Fruit fly (Drosophila melanogaster) whole organism, embryonic: ENCODE data around the gene CG12194.

Experiments used
- Atf6 ChIP-seq: fragments of 200-800 bp; sonication (Bioruptor generic); IDR thresholded peaks from 2 replicates; pipeline ENCODE4 v1.3.6; 2022; ENCODE audit warnings: missing biosample characterization, missing genetic modification characterization
- CG1024 ChIP-seq: fragments of 200-800 bp; sonication (Bioruptor generic); IDR thresholded peaks from 2 replicates; pipeline ENCODE4 v1.3.6; 2022; ENCODE audit warnings: missing biosample characterization, missing genetic modification characterization
- CG10366 ChIP-seq: fragments of 200-800 bp; sonication (Bioruptor generic); IDR thresholded peaks from 2 replicates; pipeline ENCODE4 v1.3.6; 2022; ENCODE audit warnings: missing biosample characterization, missing genetic modification characterization
- CG11093 ChIP-seq: fragments of 200-800 bp; sonication (Bioruptor generic); IDR thresholded peaks from 3 replicates; pipeline ENCODE4 v1.3.6; 2022; ENCODE audit warnings: missing biosample characterization, missing genetic modification characterization
- CG12769 ChIP-seq: fragments of 200-800 bp; sonication (Bioruptor generic); optimal IDR thresholded peaks from 2 replicates; lab custom pipeline; 2019; ENCODE audit warnings: missing biosample characterization, mild to moderate bottlenecking, missing genetic modification characterization, moderate library complexity
- CG15269 ChIP-seq: fragments of 200-800 bp; sonication (Bioruptor generic); optimal IDR thresholded peaks from 2 replicates; lab custom pipeline; 2018; ENCODE audit warnings: missing biosample characterization, mild to moderate bottlenecking, missing genetic modification characterization, moderate library complexity
- CG15479 ChIP-seq: fragments of 200-800 bp; sonication (Bioruptor generic); optimal IDR thresholded peaks from 3 replicates; lab custom pipeline; 2019; ENCODE audit warnings: missing biosample characterization, mild to moderate bottlenecking, missing genetic modification characterization, moderate library complexity
- CG1647 ChIP-seq: fragments of 200-800 bp; sonication (Bioruptor generic); optimal IDR thresholded peaks from 3 replicates; lab custom pipeline; 2016; ENCODE audit warnings: missing biosample characterization, missing genetic modification characterization
- CG17359 ChIP-seq: fragments of 200-800 bp; sonication (Bioruptor generic); optimal IDR thresholded peaks from 3 replicates; lab custom pipeline; 2018; ENCODE audit warnings: missing biosample characterization, mild to moderate bottlenecking, missing genetic modification characterization, moderate library complexity
- CG2889 ChIP-seq: fragments of 200-800 bp; sonication (Bioruptor generic); IDR thresholded peaks from 3 replicates; pipeline ENCODE4 v1.3.6; 2022; ENCODE audit warnings: missing biosample characterization, missing genetic modification characterization
- CG31441 ChIP-seq: fragments of 200-800 bp; sonication (Bioruptor generic); IDR thresholded peaks from 2 replicates; pipeline ENCODE4 v1.3.6; 2022; ENCODE audit warnings: missing biosample characterization, missing genetic modification characterization
- CG3407 ChIP-seq: fragments of 200-800 bp; sonication (Bioruptor generic); optimal IDR thresholded peaks from 2 replicates; lab custom pipeline; 2018; ENCODE audit warnings: missing biosample characterization, mild to moderate bottlenecking, missing genetic modification characterization
- CG3726 ChIP-seq: fragments of 200-800 bp; sonication (Bioruptor generic); IDR thresholded peaks from 3 replicates; pipeline ENCODE4, ENCODE4 v1.3.6; 2022; ENCODE audit warnings: missing biosample characterization, missing genetic modification characterization
- CG6254 ChIP-seq: fragments of 200-800 bp; sonication (Bioruptor generic); optimal IDR thresholded peaks from 3 replicates; lab custom pipeline; 2017; ENCODE audit warnings: mild to moderate bottlenecking, missing biosample characterization, missing genetic modification reagents, missing genetic modification characterization
- CG6654 ChIP-seq: fragments of 200-800 bp; sonication (Bioruptor generic); optimal IDR thresholded peaks from 2 replicates; lab custom pipeline; 2017; ENCODE audit warnings: missing biosample characterization, mild to moderate bottlenecking, missing genetic modification characterization
- CG6683 ChIP-seq: fragments of 200-800 bp; sonication (Bioruptor generic); optimal IDR thresholded peaks from 2 replicates; lab custom pipeline; 2017; ENCODE audit warnings: missing biosample characterization, mild to moderate bottlenecking, missing genetic modification characterization, missing genetic modification reagents
- CG6791 ChIP-seq: fragments of 200-800 bp; sonication (Bioruptor generic); IDR thresholded peaks from 3 replicates; pipeline ENCODE4 v1.3.6; 2022; ENCODE audit warnings: missing biosample characterization, missing genetic modification characterization; ENCODE audit not compliant: partially characterized antibody
- CG8290 ChIP-seq, 3 experiments: fragments of 200-800 bp; sonication (Bioruptor generic); optimal IDR thresholded peaks; 2 replicates each; lab custom pipeline; 2016 to 2019; ENCODE audit warnings: missing biosample characterization in 3 of 3, missing genetic modification characterization in 3 of 3, mild to moderate bottlenecking in 2 of 3, moderate library complexity in 1 of 3
- CG9609 ChIP-seq: fragments of 200-800 bp; sonication (Bioruptor generic); optimal IDR thresholded peaks from 3 replicates; lab custom pipeline; 2016; ENCODE audit warnings: missing biosample characterization, missing genetic modification characterization
- CHES-1-like ChIP-seq: fragments of 200-800 bp; sonication (Bioruptor generic); optimal IDR thresholded peaks from 2 replicates; lab custom pipeline; 2016; ENCODE audit warnings: missing biosample characterization, missing genetic modification characterization
- Dad ChIP-seq: fragments of 200-800 bp; sonication (Bioruptor generic); optimal IDR thresholded peaks from 3 replicates; lab custom pipeline; 2016; ENCODE audit warnings: missing biosample characterization, missing genetic modification characterization
- Dip3 ChIP-seq: fragments of 200-800 bp; sonication (Bioruptor generic); optimal IDR thresholded peaks from 3 replicates; lab custom pipeline; 2016; ENCODE audit warnings: missing biosample characterization, missing genetic modification characterization
- H2.0 ChIP-seq: fragments of 200-800 bp; sonication (Bioruptor generic); IDR thresholded peaks from 2 replicates; pipeline ENCODE4 v1.3.6; 2022; ENCODE audit warnings: missing biosample characterization, missing genetic modification characterization
- Hr78 ChIP-seq, 2 experiments: fragments of 200-800 bp in 1 of 2; fragments of >200 bp in 1 of 2; sonication (Bioruptor generic) in 1 of 2; optimal IDR thresholded peaks; 2 replicates each; lab custom pipeline; 2017 to 2019; ENCODE audit warnings: missing biosample characterization in 2 of 2, missing genetic modification characterization in 2 of 2, mild to moderate bottlenecking in 1 of 2, moderate library complexity in 1 of 2
- Jarid2 ChIP-seq: fragments of 200-800 bp; sonication (Bioruptor generic); optimal IDR thresholded peaks from 3 replicates; lab custom pipeline; 2017; ENCODE audit warnings: mild to moderate bottlenecking, missing biosample characterization, missing genetic modification reagents, missing genetic modification characterization
- Kr ChIP-seq: fragments of 200-800 bp; sonication (Bioruptor generic); optimal IDR thresholded peaks from 2 replicates; lab custom pipeline; 2017; ENCODE audit warnings: missing biosample characterization, mild to moderate bottlenecking, missing genetic modification characterization
- Med ChIP-seq: fragments of 200-800 bp; sonication (Bioruptor generic); peaks from one replicate; lab custom pipeline; 2016; ENCODE audit warnings: missing biosample characterization, missing genetic modification characterization, mild to moderate bottlenecking, inconsistent platforms, moderate library complexity
- Opbp ChIP-seq: fragments of 200-800 bp; sonication (Bioruptor generic); IDR thresholded peaks from 3 replicates; pipeline ENCODE4 v1.3.6; 2022; ENCODE audit warnings: missing biosample characterization, missing genetic modification characterization; ENCODE audit not compliant: partially characterized antibody
- Spps ChIP-seq: fragments of 200-800 bp; sonication (Bioruptor generic); optimal IDR thresholded peaks from 2 replicates; lab custom pipeline; 2018; ENCODE audit warnings: missing biosample characterization, mild to moderate bottlenecking, missing genetic modification characterization
- Stat92E ChIP-seq, 3 experiments: fragments of >200 bp in 2 of 3; fragments of 200-800 bp in 1 of 3; sonication (Bioruptor generic) in 1 of 3; optimal IDR thresholded peaks; 2 replicates each; lab custom pipeline; 2017 to 2019; ENCODE audit warnings: missing biosample characterization in 3 of 3, missing genetic modification characterization in 3 of 3, mild to moderate bottlenecking in 1 of 3, moderate library complexity in 1 of 3
- ase ChIP-seq: fragments of 200-800 bp; sonication (Bioruptor generic); IDR thresholded peaks from 3 replicates; pipeline ENCODE4 v1.3.6; 2022; ENCODE audit warnings: missing biosample characterization, missing genetic modification characterization
- bigmax ChIP-seq: fragments of 200-800 bp; sonication (Bioruptor generic); optimal IDR thresholded peaks from 2 replicates; lab custom pipeline; 2018; ENCODE audit warnings: missing biosample characterization, mild to moderate bottlenecking, missing genetic modification characterization
- bowl ChIP-seq: fragments of 200-800 bp; sonication (Bioruptor generic); IDR thresholded peaks from 2 replicates; pipeline ENCODE4 v1.3.6; 2022; ENCODE audit warnings: missing biosample characterization, missing genetic modification characterization
- cato ChIP-seq: fragments of 200-800 bp; sonication (Bioruptor generic); optimal IDR thresholded peaks from 2 replicates; lab custom pipeline; 2016; ENCODE audit warnings: missing biosample characterization, missing genetic modification characterization, borderline replicate concordance
- cg ChIP-seq: fragments of 200-800 bp; sonication (Bioruptor generic); optimal IDR thresholded peaks from 3 replicates; lab custom pipeline; 2019; ENCODE audit warnings: missing biosample characterization, mild to moderate bottlenecking, missing genetic modification characterization, moderate library complexity
- chinmo ChIP-seq: fragments of 200-800 bp; sonication (Bioruptor generic); IDR thresholded peaks from 4 replicates; pipeline ENCODE4 v1.3.6; 2022; ENCODE audit warnings: missing biosample characterization, missing genetic modification characterization; ENCODE audit not compliant: partially characterized antibody
- ci ChIP-seq: fragments of 200-800 bp; sonication (Bioruptor generic); IDR thresholded peaks from 3 replicates; pipeline ENCODE4 v1.3.6; 2022; ENCODE audit warnings: missing biosample characterization, missing genetic modification characterization
- crc ChIP-seq: fragments of 200-800 bp; sonication (Bioruptor generic); optimal IDR thresholded peaks from 2 replicates; lab custom pipeline; 2016; ENCODE audit warnings: missing biosample characterization, missing genetic modification characterization
- dmrt99B ChIP-seq: fragments of 200-800 bp; sonication (Bioruptor generic); optimal IDR thresholded peaks from 2 replicates; lab custom pipeline; 2018; ENCODE audit warnings: missing biosample characterization, mild to moderate bottlenecking, missing genetic modification characterization, moderate library complexity
- ems ChIP-seq: fragments of 200-800 bp; sonication (Bioruptor generic); optimal IDR thresholded peaks from 3 replicates; lab custom pipeline; 2016; ENCODE audit warnings: missing biosample characterization, missing genetic modification characterization
- ewg ChIP-seq: fragments of 200-800 bp; sonication (Bioruptor generic); optimal IDR thresholded peaks from 3 replicates; lab custom pipeline; 2017; ENCODE audit warnings: mild to moderate bottlenecking, missing biosample characterization, missing genetic modification reagents, missing genetic modification characterization
- gem ChIP-seq: fragments of 200-800 bp; sonication (Bioruptor generic); optimal IDR thresholded peaks from 2 replicates; lab custom pipeline; 2019; ENCODE audit warnings: missing biosample characterization, mild to moderate bottlenecking, missing genetic modification characterization, moderate library complexity
- ind ChIP-seq: fragments of 200-800 bp; sonication (Bioruptor generic); optimal IDR thresholded peaks from 3 replicates; lab custom pipeline; 2016; ENCODE audit warnings: missing biosample characterization, missing genetic modification characterization
- insv ChIP-seq, 2 experiments: fragments of 200-800 bp; sonication (Bioruptor generic); optimal IDR thresholded peaks; 3 replicates each; lab custom pipeline; 2016 to 2018; ENCODE audit warnings: missing biosample characterization in 2 of 2, missing genetic modification characterization in 2 of 2
- rib ChIP-seq: fragments of 200-800 bp; sonication (Bioruptor generic); IDR thresholded peaks from 2 replicates; pipeline ENCODE4 v1.3.6; 2022; ENCODE audit warnings: missing biosample characterization, missing genetic modification characterization
- tgo ChIP-seq: fragments of 200-800 bp; sonication (Bioruptor generic); IDR thresholded peaks from 3 replicates; pipeline ENCODE4 v1.3.6; 2022; ENCODE audit warnings: missing biosample characterization, missing genetic modification characterization
- zf30C ChIP-seq: fragments of 200-800 bp; sonication (Bioruptor generic); optimal IDR thresholded peaks from 3 replicates; lab custom pipeline; 2018; ENCODE audit warnings: missing biosample characterization, mild to moderate bottlenecking, missing genetic modification characterization

The CG12194 gene

DNA sequence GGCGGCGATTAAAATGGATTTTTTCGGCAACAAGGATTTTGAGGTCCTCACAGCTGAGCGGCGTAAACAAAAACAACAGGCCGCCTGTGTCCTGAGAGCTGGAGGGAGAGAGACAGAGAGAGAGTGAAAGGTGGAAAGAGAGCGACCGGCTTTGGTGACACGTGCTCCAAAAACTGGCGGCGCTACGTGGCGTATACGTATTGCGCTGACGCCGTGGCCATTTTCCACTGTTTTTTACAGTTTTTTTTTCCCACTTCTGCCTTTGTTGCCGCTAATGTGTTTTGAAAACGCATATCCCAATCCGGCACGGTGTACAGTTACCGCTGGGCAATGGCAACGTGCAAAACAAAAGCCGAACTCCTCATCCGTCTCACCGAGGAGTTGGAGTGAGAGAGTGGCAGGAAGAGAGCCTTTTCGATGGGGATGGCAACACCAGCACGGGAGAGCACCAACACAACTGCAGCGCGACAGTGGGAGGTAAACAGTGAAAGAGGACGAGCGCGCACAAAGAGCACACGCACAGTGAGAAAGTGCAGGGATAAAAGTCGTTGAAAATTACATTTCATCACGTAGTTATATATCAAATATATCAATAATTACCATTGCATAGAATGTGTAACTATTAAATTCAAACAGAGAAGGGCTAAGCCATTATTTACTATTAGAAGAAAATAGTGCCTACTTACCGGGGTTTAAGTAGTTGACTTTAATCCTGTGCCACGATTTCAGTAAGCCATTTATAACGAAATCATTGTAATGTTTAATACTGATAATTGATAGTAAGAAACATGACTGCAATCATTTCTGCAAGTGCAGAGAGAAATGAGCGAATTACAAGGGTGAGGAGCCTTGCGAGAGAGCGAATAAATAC is 17.5 kb upstream of the CG12194 start (continued):
- no peak for TF ChIP-seq Jarid2 (GFP tag; lab: Kevin White, UChicago)
- TF ChIP-seq ase (GFP tag; lab: Robert Waterston, UW): no peak; the same call in 2 of the 3 replicates
- peak; percentile 11 for TF ChIP-seq Kr (GFP tag; lab: Kevin White, UChicago)
- peak; percentile 93 for TF ChIP-seq zf30C (GFP tag; lab: Kevin White, UChicago)
- peak; percentile 10; the same call in 1 of the 3 replicates for TF ChIP-seq CG11093 (GFP tag; lab: Robert Waterston, UW)
- peak; percentile 68 for TF ChIP-seq CG12769 (tag; lab: Kevin White, UChicago)
- peak; percentile 67; the same call in 1 of the 2 replicates for TF ChIP-seq CG31441 (GFP tag; lab: Robert Waterston, UW)
- no peak for TF ChIP-seq bowl (GFP tag; lab: Robert Waterston, UW)
- TF ChIP-seq cg: peak; percentile 15
- TF ChIP-seq Dip3 (GFP tag; lab: Kevin White, UChicago): peak; percentile 21
- no peak for TF ChIP-seq CG1647 (GFP tag; lab: Kevin White, UChicago)
- no peak for TF ChIP-seq Dad (GFP tag; lab: Kevin White, UChicago)
- TF ChIP-seq Opbp (GFP tag; lab: Robert Waterston, UW): no peak
- TF ChIP-seq ewg (GFP tag; lab: Kevin White, UChicago): peak; percentile 27
- TF ChIP-seq CG8290 (GFP tag; optimal IDR thresholded peaks at IDR 0.05; lab: Kevin White, UChicago): no peak
- peak; percentile 52 to 74 for TF ChIP-seq CG8290 (tag; optimal IDR thresholded peaks at IDR 0.05; lab: Kevin White, UChicago)
- TF ChIP-seq Med (GFP tag; lab: Kevin White, UChicago): peak; percentile 25
- TF ChIP-seq CG1024 (GFP tag; lab: Robert Waterston, UW): no peak
- no peak for TF ChIP-seq CG6683 (GFP tag; lab: Kevin White, UChicago)
- peak; percentile 63 for TF ChIP-seq gem
- no peak for TF ChIP-seq CG3407 (GFP tag; lab: Kevin White, UChicago)
- TF ChIP-seq CG6654 (GFP tag; lab: Kevin White, UChicago): peak; percentile 19
- no peak for TF ChIP-seq CG9609 (GFP tag; lab: Kevin White, UChicago)
- TF ChIP-seq CG15269 (tag; lab: Kevin White, UChicago): no peak
- TF ChIP-seq Spps: no peak
- TF ChIP-seq CG17359 (tag; lab: Kevin White, UChicago): peak; percentile 1
- peak in 1 of 2 experiments; percentile 5 for TF ChIP-seq insv (GFP tag; optimal IDR thresholded peaks at IDR 0.05; lab: Kevin White, UChicago)
- TF ChIP-seq ind (GFP tag; lab: Kevin White, UChicago): peak; percentile 46
- peak; percentile 2 for TF ChIP-seq CG15479
- TF ChIP-seq Stat92E (GFP tag; optimal IDR thresholded peaks at IDR 0.05; lab: Kevin White, UChicago): no peak
- peak; percentile 24 for TF ChIP-seq cato (GFP tag; lab: Kevin White, UChicago)
- no peak for TF ChIP-seq crc (GFP tag; lab: Kevin White, UChicago)
- no peak for TF ChIP-seq CHES-1-like (GFP tag; lab: Kevin White, UChicago)
- TF ChIP-seq CG6791: no peak
- TF ChIP-seq chinmo (GFP tag; lab: Robert Waterston, UW): 0 out of 4 replicates have a peak, but pooled peaks have one; percentile 38
- TF ChIP-seq H2.0 (GFP tag; lab: Robert Waterston, UW): no peak
- TF ChIP-seq Hr78 (GFP tag; optimal IDR thresholded peaks at IDR 0.05; lab: Kevin White, UChicago): peak in 1 of 2 experiments; percentile 21
- TF ChIP-seq Atf6 (GFP tag; lab: Robert Waterston, UW): no peak
- TF ChIP-seq tgo (GFP tag; lab: Robert Waterston, UW): peak; percentile 38
- TF ChIP-seq CG3726 (GFP tag; lab: Robert Waterston, UW): no peak
- peak; percentile 29 for TF ChIP-seq CG6254 (GFP tag; lab: Kevin White, UChicago)
- TF ChIP-seq CG2889 (GFP tag; lab: Robert Waterston, UW): 0 out of 3 replicates have a peak, but pooled peaks have one; percentile 4
- TF ChIP-seq ci (GFP tag; lab: Robert Waterston, UW): peak; percentile 44; the same call in 2 of the 3 replicates
- TF ChIP-seq bigmax (GFP tag; lab: Kevin White, UChicago): no peak
- peak; percentile 18; the same call in 1 of the 2 replicates for TF ChIP-seq CG10366
- TF ChIP-seq rib (GFP tag; lab: Robert Waterston, UW): no peak
- peak; percentile 40 for TF ChIP-seq ems (GFP tag; lab: Kevin White, UChicago)
- no peak for TF ChIP-seq dmrt99B (tag; lab: Kevin White, UChicago)
